Worm (Caenorhabditis elegans) whole organism, L1 larva: Measurements from ENCODE around the gene F58G1.8.

ENCODE experiments used
- lsy-2 ChIP-seq, 2 experiments: fragments of 150-350 bp; optimal IDR thresholded peaks; 2 replicates each; lab custom pipeline; 2014; ENCODE audit warnings: missing biosample characterization in 2 of 2, missing genetic modification characterization in 2 of 2
- nhr-28 ChIP-seq: fragments of 150-350 bp; optimal IDR thresholded peaks from 2 replicates; lab custom pipeline; 2014; ENCODE audit warnings: missing biosample characterization, missing genetic modification characterization
- nhr-77 ChIP-seq: fragments of 150-350 bp; optimal IDR thresholded peaks from 2 replicates; lab custom pipeline; 2014; ENCODE audit warnings: missing biosample characterization, missing genetic modification characterization

DNA sequence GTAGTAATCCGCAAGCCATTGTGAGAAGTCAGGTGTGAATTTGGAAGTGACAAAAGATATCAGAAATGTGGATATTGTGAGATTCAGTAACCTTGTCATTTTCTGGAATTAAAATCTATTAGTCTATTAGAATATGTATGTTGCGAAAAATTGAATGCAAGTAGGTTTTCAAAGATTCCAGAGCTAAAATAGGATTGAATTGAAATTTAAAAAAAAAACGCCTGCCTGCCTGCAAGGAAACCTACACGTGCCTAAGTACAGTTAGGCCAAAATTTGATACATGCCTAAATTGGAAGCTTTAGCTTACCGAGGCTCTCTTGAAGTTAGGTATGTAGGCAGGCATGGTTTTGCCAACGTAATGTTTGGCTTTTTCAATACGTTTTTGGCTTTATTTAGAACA is 9.8 kb upstream of the F58G1.8 start, which contains the start of gene lips-9:
- no peak for TF ChIP-seq lsy-2 (tag; optimal IDR thresholded peaks at IDR 0.05; lab: Kevin White, UChicago)
- no peak for TF ChIP-seq nhr-28 (tag; lab: Kevin White, UChicago)
- TF ChIP-seq nhr-77 (tag; lab: Kevin White, UChicago), result no peak
